Fruit fly (Drosophila melanogaster): ENCODE results near the gene meep.
"Not testable (repeated sequence)": the region's sequence is repeated elsewhere in the genome, so short reads cannot be mapped to it uniquely, and the experiment has no call there.

meep gene

dm6 chr3L:1246823-1247222, 44.0 kb upstream of the meep start, which contains the start of gene CG32318:
TSS of gene CG32318 (minus strand) at chr3L:1246923.
- TF ChIP-seq CG9705 (GFP tag; optimal IDR thresholded peaks at IDR 0.05); woc (GFP tag; optimal IDR thresholded peaks at IDR 0.05); Dif (GFP tag; optimal IDR thresholded peaks at IDR 0.05; ENCODE audit: partially characterized antibody): not testable (repeated sequence)

- not testable (repeated sequence) for TF ChIP-seq rgr (GFP tag; optimal IDR thresholded peaks at IDR 0.05); Rel (GFP tag; optimal IDR thresholded peaks at IDR 0.05); Rel (tag; optimal IDR thresholded peaks at IDR 0.05); foxo (GFP tag; optimal IDR thresholded peaks at IDR 0.05)
Observed at dm6 chr3L:1245810-1246209, 43.0 kb upstream of the meep start, which contains the start of gene Klp61F. TSS of gene Klp61F (minus strand) at chr3L:1245910.

dm6 chr3L:1238219-1238618, 35.4 kb upstream of the meep start, which contains the start of gene CG9192:
TSS of gene CG9192 (minus strand) at chr3L:1238319.
- TF ChIP-seq dmrt93B (GFP tag; optimal IDR thresholded peaks at IDR 0.05), result no peak
- no peak for TF ChIP-seq Hnf4 (GFP tag; optimal IDR thresholded peaks at IDR 0.05)
- no peak for TF ChIP-seq OdsH (GFP tag; optimal IDR thresholded peaks at IDR 0.05)
- TF ChIP-seq lola (GFP tag; optimal IDR thresholded peaks at IDR 0.05), result no peak
- TF ChIP-seq jim (GFP tag; optimal IDR thresholded peaks at IDR 0.05), result no peak
- no peak for TF ChIP-seq CG9705 (GFP tag; optimal IDR thresholded peaks at IDR 0.05)
- TF ChIP-seq brk (GFP tag; optimal IDR thresholded peaks at IDR 0.05), result no peak
- TF ChIP-seq dsf (GFP tag; optimal IDR thresholded peaks at IDR 0.05; ENCODE audit: borderline replicate concordance), result no peak

dm6 chr3L:1235426-1235825, 32.6 kb upstream of the meep start, which contains the start of gene galene:
TSS of gene galene (plus strand) at chr3L:1235726.
- no peak for TF ChIP-seq woc (GFP tag; optimal IDR thresholded peaks at IDR 0.05)
- no peak for TF ChIP-seq HLH106 (tag; optimal IDR thresholded peaks at IDR 0.05)

- TF ChIP-seq Hr83 (GFP tag; optimal IDR thresholded peaks at IDR 0.05; ENCODE audit: poor library complexity, severe bottlenecking) (no peak), Vsx2 (GFP tag; optimal IDR thresholded peaks at IDR 0.05; ENCODE audit: partially characterized antibody) (no peak), dsf (GFP tag; optimal IDR thresholded peaks at IDR 0.05; ENCODE audit: borderline replicate concordance) (no peak), Hr78 (GFP tag; optimal IDR thresholded peaks at IDR 0.05) (no peak), dmrt93B (GFP tag; optimal IDR thresholded peaks at IDR 0.05) (no peak), br (GFP tag; optimal IDR thresholded peaks at IDR 0.05) (no peak), Jra (GFP tag; optimal IDR thresholded peaks at IDR 0.05) (no peak), sv (GFP tag; optimal IDR thresholded peaks at IDR 0.05) (no peak), Abd-B (GFP tag; optimal IDR thresholded peaks at IDR 0.05) (no peak), HLH106 (tag; optimal IDR thresholded peaks at IDR 0.05) (no peak), sage (GFP tag; optimal IDR thresholded peaks at IDR 0.05) (no peak), CrebA (GFP tag; optimal IDR thresholded peaks at IDR 0.05; ENCODE audit: borderline replicate concordance) (no peak), psq (GFP tag; optimal IDR thresholded peaks at IDR 0.05) (no peak), brk (GFP tag; optimal IDR thresholded peaks at IDR 0.05) (no peak)
Observed at dm6 chr3L:1233830-1234229, 31.0 kb upstream of the meep start, which contains the start of gene CG33966. TSS of gene CG33966 (plus strand) at chr3L:1234130.

dm6 chr3L:1232582-1232981, 29.7 kb upstream of the meep start, which contains the start of gene CG33965:
TSS of gene CG33965 (plus strand) at chr3L:1232882.
- TF ChIP-seq rgr (GFP tag; optimal IDR thresholded peaks at IDR 0.05), result no peak
- TF ChIP-seq lola (GFP tag; optimal IDR thresholded peaks at IDR 0.05), result no peak
- no peak for TF ChIP-seq Rel (GFP tag; optimal IDR thresholded peaks at IDR 0.05)
- TF ChIP-seq Rel (tag; optimal IDR thresholded peaks at IDR 0.05), result no peak
- TF ChIP-seq Dif (GFP tag; optimal IDR thresholded peaks at IDR 0.05; ENCODE audit: partially characterized antibody), result no peak
- no peak for TF ChIP-seq jim (GFP tag; optimal IDR thresholded peaks at IDR 0.05)
- TF ChIP-seq Dfd (GFP tag; optimal IDR thresholded peaks at IDR 0.05), result no peak
- no peak for TF ChIP-seq HLH106 (tag; optimal IDR thresholded peaks at IDR 0.05)
- TF ChIP-seq dmrt93B (GFP tag; optimal IDR thresholded peaks at IDR 0.05), result no peak
- TF ChIP-seq Sp1 (GFP tag; optimal IDR thresholded peaks at IDR 0.05), result no peak
- TF ChIP-seq dsf (GFP tag; optimal IDR thresholded peaks at IDR 0.05; ENCODE audit: borderline replicate concordance), result no peak
- TF ChIP-seq OdsH (GFP tag; optimal IDR thresholded peaks at IDR 0.05), result no peak
- TF ChIP-seq Hr78 (GFP tag; optimal IDR thresholded peaks at IDR 0.05), result no peak
- no peak for TF ChIP-seq Mio (GFP tag; optimal IDR thresholded peaks at IDR 0.05)
- TF ChIP-seq GATAd (GFP tag; optimal IDR thresholded peaks at IDR 0.05), result no peak
- no peak for TF ChIP-seq sv (GFP tag; optimal IDR thresholded peaks at IDR 0.05)
- TF ChIP-seq Vsx2 (GFP tag; optimal IDR thresholded peaks at IDR 0.05; ENCODE audit: partially characterized antibody), result no peak
- no peak for TF ChIP-seq CG9705 (GFP tag; optimal IDR thresholded peaks at IDR 0.05)
- no peak for TF ChIP-seq ey (GFP tag; optimal IDR thresholded peaks at IDR 0.05)
- no peak for TF ChIP-seq pan (optimal IDR thresholded peaks at IDR 0.05)
